Worm (Caenorhabditis elegans) whole organism, late embryonic: Measurements from ENCODE around the gene C06E4.3.

ENCODE experiments used
- ama-1 ChIP-seq: fragments of 150-350 bp; optimal IDR thresholded peaks from 2 replicates; lab custom pipeline; 2014
- che-1 ChIP-seq: sonication (generic microtip); optimal IDR thresholded peaks from 2 replicates; lab custom pipeline; 2016; ENCODE audit warnings: mild to moderate bottlenecking, missing genetic modification characterization, missing compliant biosample characterization
- pat-9 ChIP-seq: fragments of 200-800 bp; sonication (Bioruptor generic); optimal IDR thresholded peaks from 2 replicates; lab custom pipeline; 2018; ENCODE audit warnings: mild to moderate bottlenecking, missing genetic modification characterization, moderate library complexity, missing compliant biosample characterization
- pqm-1 ChIP-seq: sonication (generic microtip); optimal IDR thresholded peaks from 2 replicates; lab custom pipeline; 2016; ENCODE audit warnings: missing genetic modification characterization, missing compliant biosample characterization
- rnt-1 ChIP-seq: sonication (generic microtip); optimal IDR thresholded peaks from 2 replicates; lab custom pipeline; 2016; ENCODE audit warnings: missing genetic modification characterization, missing compliant biosample characterization
- tbx-7 ChIP-seq: sonication (generic microtip); optimal IDR thresholded peaks from 2 replicates; lab custom pipeline; 2016; ENCODE audit warnings: missing genotype, missing genetic modification characterization, missing compliant biosample characterization
- unc-55 ChIP-seq: sonication (generic microtip); optimal IDR thresholded peaks from 2 replicates; lab custom pipeline; 2017; ENCODE audit warnings: missing biosample characterization, missing genetic modification reagents, missing genetic modification characterization

DNA sequence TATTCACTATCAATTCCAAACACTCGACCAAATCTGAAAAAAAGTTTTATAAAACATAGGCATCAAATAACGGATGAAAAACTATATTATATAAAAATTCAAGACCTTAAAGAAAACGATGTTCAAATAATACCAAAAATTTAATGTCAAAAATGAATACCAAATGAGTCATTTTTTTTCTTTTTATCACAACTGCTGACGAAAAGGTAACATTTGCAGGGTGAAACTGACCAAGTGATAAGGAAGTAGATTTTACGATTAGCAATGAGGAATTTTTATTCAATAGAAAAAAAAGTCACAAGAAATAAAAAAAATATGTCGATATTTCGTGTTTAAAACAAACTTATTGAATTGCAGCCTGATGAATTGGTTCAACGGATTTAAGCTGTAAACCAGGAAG lies 25.2 kb downstream of the C06E4.3 start, which contains the start of gene C06E4.8:
- TF ChIP-seq ama-1 (lab: Kevin White, UChicago) (no peak), tbx-7 (tag; lab: Kevin White, UChicago) (no peak), che-1 (tag; lab: Kevin White, UChicago) (no peak), unc-55 (GFP tag; lab: Kevin White, UChicago) (no peak), pqm-1 (tag; lab: Kevin White, UChicago) (no peak), rnt-1 (tag; lab: Kevin White, UChicago) (no peak), pat-9 (tag; lab: Kevin White, UChicago) (no peak)
